Worm (Caenorhabditis elegans): ENCODE data around the gene H04M03.12.

DNA sequence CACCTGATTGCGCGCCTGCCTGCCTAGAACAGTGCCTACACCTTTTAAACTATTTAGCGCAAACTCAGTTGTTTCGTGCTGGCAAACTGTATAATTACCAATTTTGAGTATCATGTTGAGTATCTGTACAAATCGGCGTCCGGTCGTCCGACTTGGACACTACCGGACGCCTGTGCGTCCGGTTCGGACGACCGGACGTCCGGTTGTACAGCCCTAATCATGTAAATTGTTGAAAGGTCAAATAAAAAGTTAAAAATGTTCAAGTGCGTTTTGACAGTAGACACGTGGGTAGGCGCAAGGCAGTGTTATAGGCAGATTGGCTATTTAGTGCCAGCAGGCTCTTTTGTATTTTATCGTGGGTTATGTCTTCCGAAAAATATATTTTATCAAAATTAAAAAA, 46.8 kb upstream of the H04M03.12 start:
- TF ChIP-seq sptf-1 (tag; optimal IDR thresholded peaks at IDR 0.05) (no peak), ces-1 (GFP tag; optimal IDR thresholded peaks at IDR 0.05) (no peak)
